Worm (Caenorhabditis elegans) whole organism, L4 larva: ENCODE data around the gene pqn-36.

Experiments used
- lin-13 ChIP-seq: fragments of 150-350 bp; optimal IDR thresholded peaks from 2 replicates; lab custom pipeline; 2014; ENCODE audit warnings: missing biosample characterization, missing genetic modification reagents, missing genetic modification characterization
- unc-39 ChIP-seq: sonication (generic microtip); optimal IDR thresholded peaks from 2 replicates; lab custom pipeline; 2017; ENCODE audit warnings: missing biosample characterization, missing genetic modification characterization

DNA sequence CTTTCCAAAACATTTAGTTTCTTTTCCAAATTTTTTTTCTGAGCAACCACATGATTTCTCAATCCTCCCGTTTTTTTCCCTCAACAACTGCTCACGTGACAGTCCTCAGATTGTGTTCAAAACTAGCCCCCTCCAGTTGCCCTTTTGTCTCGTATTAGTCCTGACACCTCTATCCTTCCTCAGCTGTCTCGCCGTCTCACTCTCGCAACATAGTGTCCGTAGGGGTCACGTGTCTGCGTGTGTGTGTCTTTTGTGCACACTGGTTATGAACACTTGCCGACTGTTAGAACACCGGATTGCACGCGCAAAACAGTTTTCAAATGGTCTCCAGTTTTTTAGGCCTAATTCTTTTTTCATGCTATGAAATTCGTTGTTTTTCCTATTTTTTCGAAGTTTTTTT, 50.1 kb downstream of the pqn-36 start:
- no peak for TF ChIP-seq unc-39
- TF ChIP-seq lin-13, result peak; percentile 30
